Fruit fly (Drosophila melanogaster): ENCODE data around the gene Pldn.

Gene Pldn

DNA sequence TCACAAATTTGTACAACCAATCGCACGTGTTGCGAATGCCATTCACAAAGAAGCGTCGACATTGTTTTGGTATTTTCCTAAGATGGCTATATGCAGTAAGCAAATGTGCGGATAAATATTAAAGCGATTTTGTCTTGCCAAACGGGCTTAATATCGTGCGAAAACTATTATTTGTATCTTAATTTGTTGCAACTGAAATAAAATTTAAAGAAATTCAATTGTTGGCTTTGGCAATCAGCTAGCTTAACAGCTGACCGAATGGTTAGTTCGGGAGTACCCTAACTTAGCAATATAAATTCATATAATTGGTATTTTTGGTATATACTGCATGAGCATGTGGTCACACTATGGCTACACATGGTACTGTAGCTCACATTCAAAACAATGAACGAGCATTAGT, 42.8 kb downstream of the Pldn start, which contains the start of the genes RIOK1 and Polr3H (continued):
- peak; percentile 6 for TF ChIP-seq CG10565 (GFP tag; optimal IDR thresholded peaks at IDR 0.05)
- TF ChIP-seq ken (GFP tag; IDR thresholded peaks at IDR 0.05), result peak; percentile 43; the same call in 1 of the 3 replicates
- no peak for TF ChIP-seq CG10321 (GFP tag; IDR thresholded peaks at IDR 0.05)
- TF ChIP-seq CG16863 (GFP tag; optimal IDR thresholded peaks at IDR 0.05), result peak; percentile 61
- peak; percentile 46 for TF ChIP-seq dmrt11E (tag; optimal IDR thresholded peaks at IDR 0.05)
- TF ChIP-seq Dip2 (GFP tag; IDR thresholded peaks at IDR 0.05), result no peak
- peak; percentile 48 for TF ChIP-seq E2f1 (GFP tag; IDR thresholded peaks at IDR 0.05)
- no peak for TF ChIP-seq bsh (GFP tag; optimal IDR thresholded peaks at IDR 0.05)
- TF ChIP-seq row (GFP tag; IDR thresholded peaks at IDR 0.05), result peak; percentile 88
- no peak for TF ChIP-seq run (tag; optimal IDR thresholded peaks at IDR 0.05)
- TF ChIP-seq CG17912 (GFP tag; optimal IDR thresholded peaks at IDR 0.05), result no peak
- TF ChIP-seq CG14014 (GFP tag; IDR thresholded peaks at IDR 0.05), result peak; percentile 68
- TF ChIP-seq pnt (GFP tag; optimal IDR thresholded peaks at IDR 0.05), result peak; percentile 32
- no peak for TF ChIP-seq D (optimal IDR thresholded peaks at IDR 0.05)
- no peak for TF ChIP-seq D (GFP tag; optimal IDR thresholded peaks at IDR 0.05)
- peak; percentile 57; the same call in 1 of the 3 replicates for TF ChIP-seq CG2889 (GFP tag; IDR thresholded peaks at IDR 0.05)
- no peak for TF ChIP-seq HmgD (GFP tag; optimal IDR thresholded peaks at IDR 0.05)
- TF ChIP-seq fd102C (GFP tag; optimal IDR thresholded peaks at IDR 0.05), result no peak
- peak; percentile 69 for TF ChIP-seq CG13424 (tag; optimal IDR thresholded peaks at IDR 0.05)
- TF ChIP-seq scrt (GFP tag; optimal IDR thresholded peaks at IDR 0.05), result peak; percentile 64
- TF ChIP-seq GATAe (GFP tag; conservative IDR thresholded peaks at IDR 0.05), result no peak
- TF ChIP-seq lov (optimal IDR thresholded peaks at IDR 0.05), result no peak
- no peak for TF ChIP-seq lov (GFP tag; IDR thresholded peaks at IDR 0.05)
- TF ChIP-seq CG32767 (GFP tag; IDR thresholded peaks at IDR 0.05), result peak; percentile 11; the same call in 1 of the 2 replicates
- peak; percentile 48; the same call in 2 of the 3 replicates for TF ChIP-seq zfh1 (GFP tag; IDR thresholded peaks at IDR 0.05)
- TF ChIP-seq pfk (GFP tag; optimal IDR thresholded peaks at IDR 0.05), result no peak
- no peak for TF ChIP-seq CG31224 (GFP tag; IDR thresholded peaks at IDR 0.05)
- TF ChIP-seq kah (GFP tag; optimal IDR thresholded peaks at IDR 0.05), result no peak
- no peak for TF ChIP-seq NK7.1 (GFP tag; optimal IDR thresholded peaks at IDR 0.05)
- no peak for TF ChIP-seq onecut (GFP tag; IDR thresholded peaks at IDR 0.05)
- TF ChIP-seq Side (GFP tag; optimal IDR thresholded peaks at IDR 0.05), result peak; percentile 64
- peak; percentile 46; the same call in 1 of the 2 replicates for TF ChIP-seq CG11247 (GFP tag; IDR thresholded peaks at IDR 0.05)
- TF ChIP-seq CG30020 (tag; optimal IDR thresholded peaks at IDR 0.05), result no peak
- TF ChIP-seq pb (GFP tag; optimal IDR thresholded peaks at IDR 0.05), result no peak
- TF ChIP-seq Fer1 (GFP tag; optimal IDR thresholded peaks at IDR 0.05), result no peak
- TF ChIP-seq Blimp-1 (GFP tag; optimal IDR thresholded peaks at IDR 0.05), result no peak
- TF ChIP-seq Doc2 (GFP tag; IDR thresholded peaks at IDR 0.05), result no peak
- no peak for TF ChIP-seq Eip74EF (GFP tag; optimal IDR thresholded peaks at IDR 0.05)
- TF ChIP-seq btn (GFP tag; optimal IDR thresholded peaks at IDR 0.05), result no peak
- TF ChIP-seq CG10274 (GFP tag; optimal IDR thresholded peaks at IDR 0.05), result no peak
- peak; percentile 75 for TF ChIP-seq CG7786 (GFP tag; optimal IDR thresholded peaks at IDR 0.05)
- no peak for TF ChIP-seq mirr (GFP tag; optimal IDR thresholded peaks at IDR 0.05)
- TF ChIP-seq ci (GFP tag; IDR thresholded peaks at IDR 0.05), result peak; percentile 65; the same call in 2 of the 3 replicates
- peak in 1 of 3 experiments; percentile 65 for TF ChIP-seq lola (GFP tag; optimal IDR thresholded peaks at IDR 0.05)
- TF ChIP-seq Tbp (GFP tag; optimal IDR thresholded peaks at IDR 0.05), result no peak
- peak; percentile 78 for TF ChIP-seq CG32532 (GFP tag; IDR thresholded peaks at IDR 0.05)
- peak; percentile 60 for TF ChIP-seq Ada2b (GFP tag; IDR thresholded peaks at IDR 0.05)
- TF ChIP-seq Ssrp (tag; optimal IDR thresholded peaks at IDR 0.05), result peak; percentile 43
- TF ChIP-seq en (GFP tag; optimal IDR thresholded peaks at IDR 0.05), result peak; percentile 8
- TF ChIP-seq pzg (GFP tag; optimal IDR thresholded peaks at IDR 0.05), result peak; percentile 75
- TF ChIP-seq tin (GFP tag; optimal IDR thresholded peaks at IDR 0.05), result peak; percentile 72
- TF ChIP-seq Sin3A (optimal IDR thresholded peaks at IDR 0.05), result peak; percentile 73

Data from whole organism, embryonic.